Worm (Caenorhabditis elegans): ENCODE measurements around the gene C50F4.9.

- TF ChIP-seq nhr-237 (tag; optimal IDR thresholded peaks at IDR 0.05) (no peak), fos-1 (tag; optimal IDR thresholded peaks at IDR 0.05) (no peak), snpc-4 (tag; optimal IDR thresholded peaks at IDR 0.05) (peak; percentile 36), ama-1 (optimal IDR thresholded peaks at IDR 0.05) (peak; percentile 41), ztf-4 (tag; optimal IDR thresholded peaks at IDR 0.05) (peak; percentile 15)
These were observed 20.2 kb upstream of the C50F4.9 start, which contains the start of gene mdf-1 for ce11 chrV:9544176-9544632.

All from whole organism, L3 larva.